Worm (Caenorhabditis elegans) whole organism, L4/young adult: ENCODE results near the gene F55B12.2.

ENCODE experiments used
- W03F9.2 ChIP-seq: fragments of 150-350 bp; optimal IDR thresholded peaks from 2 replicates; lab custom pipeline; 2014; ENCODE audit warnings: missing biosample characterization, missing genetic modification characterization
- dao-5 ChIP-seq: sonication (generic microtip); optimal IDR thresholded peaks from 2 replicates; lab custom pipeline; 2016; ENCODE audit warnings: missing genotype, missing genetic modification characterization, moderate library complexity, missing compliant biosample characterization

- TF ChIP-seq dao-5 (tag; lab: Kevin White, UChicago) (no peak), W03F9.2 (tag; lab: Kevin White, UChicago) (no peak)
Observed at ce11 chrV:13845136-13845535, 28.4 kb upstream of the F55B12.2 start, which contains the start of gene srx-131.
